Worm (Caenorhabditis elegans): ENCODE data around the gene K03B8.6.

The K03B8.6 gene

ce11 chrV:11410902-11411561 lies 3.6 kb downstream of the K03B8.6 start, which contains the start of the genes K03B8.8 and grl-3:
Gene K03B8.8, minus strand, starts transcription at chrV:11411002.
Gene grl-3, plus strand, starts transcription at chrV:11411511.
- TF ChIP-seq ces-1 (GFP tag; optimal IDR thresholded peaks at IDR 0.05) (no peak), hlh-1 (tag; optimal IDR thresholded peaks at IDR 0.05) (no peak), ceh-39 (tag; optimal IDR thresholded peaks at IDR 0.05) (no peak), bed-3 (GFP tag; optimal IDR thresholded peaks at IDR 0.05) (no peak), nhr-76 (tag; optimal IDR thresholded peaks at IDR 0.05) (no peak), drap-1 (GFP tag; optimal IDR thresholded peaks at IDR 0.05) (no peak), blmp-1 (tag; optimal IDR thresholded peaks at IDR 0.05) (no peak), sptf-1 (tag; optimal IDR thresholded peaks at IDR 0.05) (no peak), cnd-1 (tag; optimal IDR thresholded peaks at IDR 0.05) (no peak), mep-1 (tag; optimal IDR thresholded peaks at IDR 0.05) (no peak), mab-5 (tag; optimal IDR thresholded peaks at IDR 0.05) (no peak), M03D4.4 (tag; optimal IDR thresholded peaks at IDR 0.05) (no peak), mls-2 (tag; optimal IDR thresholded peaks at IDR 0.05) (no peak)

ce11 chrV:11412125-11412524 lies 4.7 kb downstream of the K03B8.6 start:
- TF ChIP-seq tbx-8 (GFP tag; optimal IDR thresholded peaks at IDR 0.05) (no peak), mep-1 (tag; optimal IDR thresholded peaks at IDR 0.05) (no peak), lsy-2 (tag; optimal IDR thresholded peaks at IDR 0.05) (no peak), nhr-2 (tag; optimal IDR thresholded peaks at IDR 0.05) (no peak), M03D4.4 (tag; optimal IDR thresholded peaks at IDR 0.05) (no peak), mls-2 (tag; optimal IDR thresholded peaks at IDR 0.05) (no peak), nhr-76 (tag; optimal IDR thresholded peaks at IDR 0.05) (no peak), ceh-39 (tag; optimal IDR thresholded peaks at IDR 0.05) (no peak), nhr-28 (tag; optimal IDR thresholded peaks at IDR 0.05) (no peak)

ce11 chrV:11415059-11415458 lies 7.7 kb downstream of the K03B8.6 start, which contains the start of gene deg-3:
Gene deg-3, minus strand, starts transcription at chrV:11415159.
- TF ChIP-seq ceh-39 (tag; optimal IDR thresholded peaks at IDR 0.05) (no peak), sptf-1 (tag; optimal IDR thresholded peaks at IDR 0.05) (no peak), nhr-2 (tag; optimal IDR thresholded peaks at IDR 0.05) (no peak), elt-3 (tag; optimal IDR thresholded peaks at IDR 0.05) (no peak), hlh-1 (tag; optimal IDR thresholded peaks at IDR 0.05) (no peak), ztf-11 (tag; optimal IDR thresholded peaks at IDR 0.05) (no peak), drap-1 (GFP tag; optimal IDR thresholded peaks at IDR 0.05) (no peak), ceh-83 (GFP tag; optimal IDR thresholded peaks at IDR 0.05) (no peak), pha-4 (tag; optimal IDR thresholded peaks at IDR 0.05) (no peak), tbx-8 (GFP tag; optimal IDR thresholded peaks at IDR 0.05) (no peak), lin-32 (GFP tag; optimal IDR thresholded peaks at IDR 0.05) (no peak), unc-62 (GFP tag; optimal IDR thresholded peaks at IDR 0.05) (no peak), ceh-43 (GFP tag; optimal IDR thresholded peaks at IDR 0.05) (no peak), unc-39 (tag; optimal IDR thresholded peaks at IDR 0.05) (no peak)

ce11 chrV:11421605-11422004 lies 14.2 kb downstream of the K03B8.6 start, which contains the start of gene des-2:
Gene des-2, minus strand, starts transcription at chrV:11421705.
- TF ChIP-seq ceh-39 (tag; optimal IDR thresholded peaks at IDR 0.05) = no peak
- TF ChIP-seq unc-39 (tag; optimal IDR thresholded peaks at IDR 0.05) = no peak
- no peak for TF ChIP-seq lin-13 (tag; optimal IDR thresholded peaks at IDR 0.05)

- TF ChIP-seq sem-2 (GFP tag; optimal IDR thresholded peaks at IDR 0.05) (no peak), nhr-2 (tag; optimal IDR thresholded peaks at IDR 0.05) (no peak), tbx-8 (GFP tag; optimal IDR thresholded peaks at IDR 0.05) (no peak), M03D4.4 (tag; optimal IDR thresholded peaks at IDR 0.05) (no peak)
These were observed 17.2 kb downstream of the K03B8.6 start, which contains the start of gene T26H10.2 for ce11 chrV:11424565-11424964. Gene T26H10.2, minus strand, starts transcription at chrV:11424665.

ce11 chrV:11428728-11429127 lies 21.3 kb downstream of the K03B8.6 start:
- TF ChIP-seq lin-13 (tag; optimal IDR thresholded peaks at IDR 0.05) (no peak), ces-1 (GFP tag; optimal IDR thresholded peaks at IDR 0.05) (peak; percentile 87), unc-62 (GFP tag; optimal IDR thresholded peaks at IDR 0.05) (no peak), sptf-1 (tag; optimal IDR thresholded peaks at IDR 0.05) (no peak)

ce11 chrV:11430823-11431222 lies 23.4 kb downstream of the K03B8.6 start:
- TF ChIP-seq hlh-1 (tag; optimal IDR thresholded peaks at IDR 0.05) (no peak), unc-39 (tag; optimal IDR thresholded peaks at IDR 0.05) (no peak), ham-2 (GFP tag; optimal IDR thresholded peaks at IDR 0.05) (no peak), ceh-39 (tag; optimal IDR thresholded peaks at IDR 0.05) (no peak), nhr-237 (tag; optimal IDR thresholded peaks at IDR 0.05) (no peak), lin-32 (GFP tag; optimal IDR thresholded peaks at IDR 0.05) (no peak), mls-2 (tag; optimal IDR thresholded peaks at IDR 0.05) (no peak), M03D4.4 (tag; optimal IDR thresholded peaks at IDR 0.05) (no peak), lsy-2 (tag; optimal IDR thresholded peaks at IDR 0.05) (no peak), zip-8 (tag; optimal IDR thresholded peaks at IDR 0.05) (no peak), sptf-1 (tag; optimal IDR thresholded peaks at IDR 0.05) (no peak)
